Worm (Caenorhabditis elegans): ENCODE measurements around the gene K03H1.13.

ce11 chrIII:9988352-9988751 is 38.2 kb upstream of the K03H1.13 start, which contains the start of gene C05B5.1:
- TF ChIP-seq T22C8.4 (GFP tag; IDR thresholded peaks at IDR 0.05) = no peak
- TF ChIP-seq cog-1 (tag; optimal IDR thresholded peaks at IDR 0.05) = no peak
- TF ChIP-seq klf-2 (GFP tag; conservative IDR thresholded peaks at IDR 0.05) = no peak
- TF ChIP-seq flt-1 (GFP tag; IDR thresholded peaks at IDR 0.05) = no peak
- no peak for TF ChIP-seq tab-1 (GFP tag; IDR thresholded peaks at IDR 0.05)
- no peak for TF ChIP-seq ztf-23 (GFP tag; IDR thresholded peaks at IDR 0.05)
- TF ChIP-seq ref-1 (GFP tag; conservative IDR thresholded peaks at IDR 0.05) = no peak
- TF ChIP-seq ztf-29 (GFP tag; IDR thresholded peaks at IDR 0.05) = no peak

Measured in whole organism, midembryonic.